Worm (Caenorhabditis elegans) whole organism, L1 larva: ENCODE results near the gene R08E5.1.
A peak's percentile ranks its signal among the peaks of the same experiment; 100 is the strongest.

ENCODE experiments used
- C04F5.9 ChIP-seq: sonication (generic microtip); optimal IDR thresholded peaks from 2 replicates; lab custom pipeline; 2016; ENCODE audit warnings: missing genetic modification characterization, missing compliant biosample characterization
- C16A3.4 ChIP-seq: fragments of 150-350 bp; optimal IDR thresholded peaks from 2 replicates; lab custom pipeline; 2014; ENCODE audit warnings: missing biosample characterization, missing genetic modification characterization
- Y116A8C.19 ChIP-seq: sonication (generic microtip); optimal IDR thresholded peaks from 2 replicates; lab custom pipeline; 2016; ENCODE audit warnings: missing compliant biosample characterization, missing genetic modification characterization, borderline replicate concordance
- alr-1 ChIP-seq: fragments of 200-800 bp; sonication (Bioruptor generic); optimal IDR thresholded peaks from 2 replicates; lab custom pipeline; 2018; ENCODE audit warnings: borderline replicate concordance, mild to moderate bottlenecking, missing genetic modification characterization, missing compliant biosample characterization
- aly-2 ChIP-seq: fragments of 150-350 bp; optimal IDR thresholded peaks from 2 replicates; lab custom pipeline; 2014; ENCODE audit warnings: missing biosample characterization, missing genetic modification characterization
- ama-1 ChIP-seq: fragments of 150-350 bp; optimal IDR thresholded peaks from 2 replicates; lab custom pipeline; 2014
- ceh-8 ChIP-seq: fragments of 200-800 bp; sonication (Bioruptor generic); optimal IDR thresholded peaks from 2 replicates; lab custom pipeline; 2018; ENCODE audit warnings: mild to moderate bottlenecking, missing genetic modification characterization, moderate library complexity, missing compliant biosample characterization
- ceh-82 ChIP-seq, 3 experiments: fragments of 150-350 bp in 1 of 3; sonication (generic microtip) in 2 of 3; optimal IDR thresholded peaks; 2 replicates each; lab custom pipeline; 2014 to 2017; ENCODE audit warnings: missing biosample characterization in 3 of 3, missing genetic modification characterization in 3 of 3
- dpl-1 ChIP-seq, 3 experiments: fragments of 150-350 bp in 2 of 3; sonication (generic microtip) in 1 of 3; optimal IDR thresholded peaks; 2 replicates each; lab custom pipeline; 2014 to 2017; ENCODE audit warnings: missing biosample characterization in 3 of 3, missing genetic modification characterization in 3 of 3, missing genetic modification reagents in 3 of 3
- dsc-1 ChIP-seq: sonication (generic microtip); optimal IDR thresholded peaks from 2 replicates; lab custom pipeline; 2016; ENCODE audit warnings: mild to moderate bottlenecking, missing genetic modification characterization, missing compliant biosample characterization
- efl-1 ChIP-seq, 4 experiments: fragments of 150-350 bp; optimal IDR thresholded peaks in 3 of 4; peaks in 1 of 4; 1 replicate in 1 of 4; 2 replicates in 3 of 4; lab custom pipeline; 2014; ENCODE audit warnings: missing biosample characterization in 2 of 4, missing genetic modification characterization in 2 of 4, missing genetic modification reagents in 2 of 4
- efl-3 ChIP-seq: fragments of 200-800 bp; sonication (Bioruptor generic); optimal IDR thresholded peaks from 2 replicates; lab custom pipeline; 2018; ENCODE audit warnings: mild to moderate bottlenecking, missing genetic modification characterization, missing compliant biosample characterization
- egl-13 ChIP-seq: sonication (generic microtip); optimal IDR thresholded peaks from 2 replicates; lab custom pipeline; 2016; ENCODE audit warnings: missing genotype, missing genetic modification reagents, missing genetic modification characterization, missing compliant biosample characterization
- egl-27 ChIP-seq, 2 experiments: fragments of 150-350 bp in 1 of 2; sonication (generic microtip); optimal IDR thresholded peaks; 3 replicates each; lab custom pipeline; 2017 to 2018; ENCODE audit warnings: missing biosample characterization in 2 of 2, missing genetic modification characterization in 2 of 2, missing genetic modification reagents in 2 of 2
- elt-3 ChIP-seq, 6 experiments: fragments of 150-350 bp in 1 of 6; sonication (generic microtip); optimal IDR thresholded peaks; 2 replicates each; lab custom pipeline; 2017 to 2018; ENCODE audit warnings: missing biosample characterization in 6 of 6, missing genetic modification characterization in 6 of 6, inconsistent platforms in 1 of 6
- fkh-4 ChIP-seq: sonication (generic microtip); optimal IDR thresholded peaks from 2 replicates; lab custom pipeline; 2016; ENCODE audit warnings: missing compliant biosample characterization, missing genetic modification characterization, borderline replicate concordance
- fkh-8 ChIP-seq: sonication (generic microtip); optimal IDR thresholded peaks from 2 replicates; lab custom pipeline; 2016; ENCODE audit warnings: mild to moderate bottlenecking, missing genetic modification characterization, missing compliant biosample characterization
- fos-1 ChIP-seq: fragments of 150-350 bp; optimal IDR thresholded peaks from 2 replicates; lab custom pipeline; 2014; ENCODE audit warnings: missing biosample characterization, missing genetic modification characterization
- grh-1 ChIP-seq: fragments of 200-800 bp; sonication (Bioruptor generic); IDR thresholded peaks from 2 replicates; pipeline ENCODE4 v1.3.6; 2022; ENCODE audit warnings: missing genetic modification reagents, missing genetic modification characterization, missing compliant biosample characterization
- hlh-17 ChIP-seq: fragments of 200-800 bp; sonication (Bioruptor generic); optimal IDR thresholded peaks from 2 replicates; lab custom pipeline; 2018; ENCODE audit warnings: missing genetic modification characterization, mild to moderate bottlenecking, missing compliant biosample characterization, moderate library complexity, borderline replicate concordance
- hlh-4 ChIP-seq: sonication (generic microtip); optimal IDR thresholded peaks from 2 replicates; lab custom pipeline; 2016; ENCODE audit warnings: mild to moderate bottlenecking, missing genetic modification characterization, missing compliant biosample characterization
- isw-1 ChIP-seq: fragments of 200-800 bp; sonication (Bioruptor generic); IDR thresholded peaks from 2 replicates; pipeline ENCODE4 v1.3.6; 2022; ENCODE audit warnings: missing genetic modification characterization, missing compliant biosample characterization
- lin-13 ChIP-seq: fragments of 150-350 bp; optimal IDR thresholded peaks from 2 replicates; lab custom pipeline; 2014; ENCODE audit warnings: missing biosample characterization, missing genetic modification reagents, missing genetic modification characterization
- lin-14 ChIP-seq: fragments of 200-800 bp; sonication (Bioruptor generic); optimal IDR thresholded peaks from 2 replicates; lab custom pipeline; 2018; ENCODE audit warnings: mild to moderate bottlenecking, missing genetic modification characterization, moderate library complexity, missing compliant biosample characterization
- lin-15B ChIP-seq: fragments of 150-350 bp; sonication (generic microtip); optimal IDR thresholded peaks from 3 replicates; lab custom pipeline; 2014; ENCODE audit warnings: missing biosample characterization, missing genetic modification characterization
- lir-3 ChIP-seq: sonication (generic microtip); optimal IDR thresholded peaks from 2 replicates; lab custom pipeline; 2016; ENCODE audit warnings: mild to moderate bottlenecking, missing genetic modification characterization, moderate library complexity, missing compliant biosample characterization; ENCODE audit not compliant: poor library complexity
- mab-9 ChIP-seq: fragments of 200-800 bp; sonication (Bioruptor generic); IDR thresholded peaks from 2 replicates; pipeline ENCODE4 v1.3.6; 2022; ENCODE audit warnings: missing genetic modification reagents, missing genetic modification characterization, missing compliant biosample characterization
- mef-2 ChIP-seq: fragments of 150-350 bp; optimal IDR thresholded peaks from 2 replicates; lab custom pipeline; 2014; ENCODE audit warnings: missing biosample characterization, missing genetic modification characterization
- mep-1 ChIP-seq: fragments of 150-350 bp; optimal IDR thresholded peaks from 2 replicates; lab custom pipeline; 2014; ENCODE audit warnings: missing biosample characterization, missing genetic modification characterization
- nhr-11 ChIP-seq: fragments of 150-350 bp; optimal IDR thresholded peaks from 2 replicates; lab custom pipeline; 2014; ENCODE audit warnings: missing biosample characterization, missing genetic modification characterization
- nhr-12 ChIP-seq: sonication (generic microtip); optimal IDR thresholded peaks from 2 replicates; lab custom pipeline; 2017; ENCODE audit warnings: missing biosample characterization, missing genetic modification characterization
- nhr-20 ChIP-seq: sonication (generic microtip); optimal IDR thresholded peaks from 2 replicates; lab custom pipeline; 2016; ENCODE audit warnings: mild to moderate bottlenecking, missing genetic modification characterization, missing compliant biosample characterization
- nhr-237 ChIP-seq: fragments of 150-350 bp; optimal IDR thresholded peaks from 2 replicates; lab custom pipeline; 2014; ENCODE audit warnings: missing biosample characterization, missing genetic modification characterization
- nhr-28 ChIP-seq: fragments of 150-350 bp; optimal IDR thresholded peaks from 2 replicates; lab custom pipeline; 2014; ENCODE audit warnings: missing biosample characterization, missing genetic modification characterization
- nhr-76 ChIP-seq: sonication (generic microtip); optimal IDR thresholded peaks from 2 replicates; lab custom pipeline; 2017; ENCODE audit warnings: missing biosample characterization, missing genetic modification characterization
- nhr-77 ChIP-seq: fragments of 150-350 bp; optimal IDR thresholded peaks from 2 replicates; lab custom pipeline; 2014; ENCODE audit warnings: missing biosample characterization, missing genetic modification characterization
- pag-3 ChIP-seq: sonication (generic microtip); optimal IDR thresholded peaks from 2 replicates; lab custom pipeline; 2017; ENCODE audit warnings: missing genetic modification characterization, mild to moderate bottlenecking, missing compliant biosample characterization, antibody characterized with exemption, borderline replicate concordance; ENCODE audit not compliant: insufficient read depth
- pax-3 ChIP-seq: fragments of 200-800 bp; sonication (Bioruptor generic); optimal IDR thresholded peaks from 2 replicates; lab custom pipeline; 2018; ENCODE audit warnings: mild to moderate bottlenecking, missing genetic modification characterization, moderate library complexity, missing compliant biosample characterization
- rnt-1 ChIP-seq: sonication (generic microtip); optimal IDR thresholded peaks from 2 replicates; lab custom pipeline; 2016; ENCODE audit warnings: mild to moderate bottlenecking, missing genetic modification characterization, moderate library complexity, missing compliant biosample characterization
- skn-1 ChIP-seq: fragments of 150-350 bp; optimal IDR thresholded peaks from 2 replicates; lab custom pipeline; 2014; ENCODE audit warnings: missing biosample characterization, missing genetic modification characterization
- snu-23 ChIP-seq: sonication (generic microtip); optimal IDR thresholded peaks from 2 replicates; lab custom pipeline; 2016; ENCODE audit warnings: missing genetic modification characterization, missing compliant biosample characterization
- sox-4 ChIP-seq: sonication (generic microtip); optimal IDR thresholded peaks from 2 replicates; lab custom pipeline; 2016; ENCODE audit warnings: missing genetic modification characterization, missing compliant biosample characterization
- sup-37 ChIP-seq: fragments of 200-800 bp; sonication (Bioruptor generic); optimal IDR thresholded peaks from 2 replicates; lab custom pipeline; 2018; ENCODE audit warnings: mild to moderate bottlenecking, missing genetic modification characterization, missing compliant biosample characterization
- tlp-1 ChIP-seq: fragments of 150-350 bp; optimal IDR thresholded peaks from 2 replicates; lab custom pipeline; 2014; ENCODE audit warnings: missing biosample characterization, missing genetic modification characterization
- unc-130 ChIP-seq: fragments of 150-350 bp; optimal IDR thresholded peaks from 2 replicates; lab custom pipeline; 2017; ENCODE audit warnings: missing biosample characterization, missing genetic modification characterization, inconsistent platforms
- unc-62 ChIP-seq: fragments of 150-350 bp; optimal IDR thresholded peaks from 2 replicates; lab custom pipeline; 2014; ENCODE audit warnings: missing biosample characterization, missing genetic modification reagents, missing genetic modification characterization
- unc-86 ChIP-seq: sonication (generic microtip); optimal IDR thresholded peaks from 2 replicates; lab custom pipeline; 2016; ENCODE audit warnings: missing genetic modification characterization, missing compliant biosample characterization
- vab-15 ChIP-seq: sonication (generic microtip); optimal IDR thresholded peaks from 2 replicates; lab custom pipeline; 2017; ENCODE audit warnings: missing genotype, mild to moderate bottlenecking, missing genetic modification characterization, missing compliant biosample characterization
- xbp-1 ChIP-seq: sonication (generic microtip); optimal IDR thresholded peaks from 2 replicates; lab custom pipeline; 2016; ENCODE audit warnings: missing genetic modification characterization, missing compliant biosample characterization
- zag-1 ChIP-seq: fragments of 150-350 bp; optimal IDR thresholded peaks from 2 replicates; lab custom pipeline; 2014; ENCODE audit warnings: missing biosample characterization, missing genetic modification characterization
- zip-4 ChIP-seq: fragments of 200-800 bp; sonication (Bioruptor generic); optimal IDR thresholded peaks from 2 replicates; lab custom pipeline; 2018; ENCODE audit warnings: mild to moderate bottlenecking, missing genetic modification characterization, moderate library complexity, missing compliant biosample characterization
- ztf-4 ChIP-seq: fragments of 150-350 bp; optimal IDR thresholded peaks from 2 replicates; lab custom pipeline; 2014; ENCODE audit warnings: missing biosample characterization, missing genetic modification characterization

The R08E5.1 gene

ce11 chrV:3756887-3757286 is 14.4 kb downstream of the R08E5.1 start, which contains the start of gene gid-7 (continued):
- TF ChIP-seq zip-4 (GFP tag; lab: Kevin White, UChicago) (no peak), nhr-12 (tag; lab: Kevin White, UChicago) (no peak), efl-3 (no peak), vab-15 (tag; lab: Kevin White, UChicago) (no peak), zag-1 (tag; lab: Kevin White, UChicago) (no peak), unc-62 (GFP tag; lab: Kevin White, UChicago) (no peak), nhr-76 (no peak), elt-3 (tag; optimal IDR thresholded peaks at IDR 0.05; lab: Kevin White, UChicago) (no peak), grh-1 (GFP tag; lab: Robert Waterston, UW) (no peak), nhr-11 (peak; percentile 4), unc-130 (tag; lab: Kevin White, UChicago) (no peak), C04F5.9 (no peak), pax-3 (tag; lab: Kevin White, UChicago) (no peak), lir-3 (tag; lab: Kevin White, UChicago) (no peak), hlh-4 (tag; lab: Kevin White, UChicago) (no peak), aly-2 (tag; lab: Kevin White, UChicago) (no peak), lin-15B (tag; lab: Kevin White, UChicago) (no peak), lin-13 (GFP tag; lab: Kevin White, UChicago) (no peak), alr-1 (no peak), ama-1 (lab: Kevin White, UChicago) (no peak), mef-2 (tag; lab: Kevin White, UChicago) (no peak), ceh-8 (GFP tag; lab: Kevin White, UChicago) (no peak), egl-27 (tag; optimal IDR thresholded peaks at IDR 0.05; lab: Kevin White, UChicago) (no peak), sup-37 (GFP tag; lab: Kevin White, UChicago) (no peak), snu-23 (GFP tag; lab: Kevin White, UChicago) (peak; percentile 67), lin-14 (no peak), tlp-1 (tag; lab: Kevin White, UChicago) (no peak), dsc-1 (tag; lab: Kevin White, UChicago) (peak; percentile 28), mab-9 (GFP tag; lab: Robert Waterston, UW) (no peak), fos-1 (no peak), hlh-17 (GFP tag; lab: Kevin White, UChicago) (no peak), rnt-1 (tag; lab: Kevin White, UChicago) (no peak), isw-1 (GFP tag; lab: Robert Waterston, UW) (no peak), mep-1 (peak; percentile 66), sox-4 (no peak), unc-86 (peak; percentile 33), fkh-8 (tag; lab: Kevin White, UChicago) (no peak), skn-1 (tag; lab: Kevin White, UChicago) (peak; percentile 17), nhr-237 (tag; lab: Kevin White, UChicago) (no peak), egl-13 (tag; lab: Kevin White, UChicago) (no peak), nhr-20 (tag; lab: Kevin White, UChicago) (peak; percentile 59), C16A3.4 (tag; lab: Kevin White, UChicago) (no peak), ceh-82 (tag; optimal IDR thresholded peaks at IDR 0.05; lab: Kevin White, UChicago) (no peak), pag-3 (tag; lab: Kevin White, UChicago) (no peak), efl-1 (optimal IDR thresholded peaks at IDR 0.05; lab: Kevin White, UChicago) (peak; percentile 75 to 79), efl-1 (GFP tag; optimal IDR thresholded peaks at IDR 0.05 in 1 of 2; lab: Kevin White, UChicago) (peak; percentile 67 to 96), ztf-4 (tag; lab: Kevin White, UChicago) (no peak), dpl-1 (GFP tag; optimal IDR thresholded peaks at IDR 0.05; lab: Kevin White, UChicago) (peak; percentile 28 to 61 (median 60)), nhr-77 (tag; lab: Kevin White, UChicago) (no peak), Y116A8C.19 (no peak), xbp-1 (tag; lab: Kevin White, UChicago) (peak; percentile 35), nhr-28 (no peak), fkh-4 (tag; lab: Kevin White, UChicago) (no peak)
